Fruit fly (Drosophila melanogaster) S2 (cell line): Measurements from ENCODE around the gene mag.

Experiments used
- CG8478 ChIP-seq: fragments of >200 bp; optimal IDR thresholded peaks from 2 replicates; lab custom pipeline; 2018
- CTCF ChIP-seq, 2 experiments: fragments of >200 bp; optimal IDR thresholded peaks; 2 replicates each; lab custom pipeline; 2018

DNA sequence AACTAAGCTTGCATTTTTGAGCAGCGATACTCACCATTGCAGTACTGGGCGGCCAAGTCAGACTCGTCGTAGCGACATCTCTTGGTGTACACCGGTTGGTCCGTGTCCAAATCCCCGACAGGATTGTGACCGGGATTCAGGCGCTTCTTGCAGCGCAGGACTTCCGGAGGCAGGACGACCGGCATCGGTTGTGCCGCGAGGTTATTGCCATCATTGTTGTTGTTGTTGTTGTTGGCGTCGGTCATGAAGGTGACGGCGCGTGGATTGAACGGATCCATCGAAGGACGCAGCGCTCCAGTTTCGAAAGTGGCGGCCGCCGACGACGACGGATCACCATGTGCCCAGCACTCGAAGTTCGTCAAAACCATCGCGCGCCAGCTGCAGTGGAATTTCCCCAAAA lies 12.1 kb downstream of the mag start:
- TF ChIP-seq CG8478 (no peak), CTCF (optimal IDR thresholded peaks at IDR 0.05; lab: Kevin White, UChicago) (no peak)
